Fruit fly (Drosophila melanogaster) whole organism, embryonic: Measurements from ENCODE around the gene ZnT77C.
A peak's percentile ranks its signal among the peaks of the same experiment; 100 is the strongest.

Source experiments
- Bgb ChIP-seq: fragments of 200-800 bp; sonication (Bioruptor generic); IDR thresholded peaks from 2 replicates; pipeline ENCODE4 v1.3.6; 2022; ENCODE audit warnings: missing biosample characterization, missing genetic modification characterization; ENCODE audit not compliant: partially characterized antibody
- Bteb2 ChIP-seq: fragments of 200-800 bp; sonication (Bioruptor generic); optimal IDR thresholded peaks from 2 replicates; lab custom pipeline; 2016; ENCODE audit warnings: missing biosample characterization, missing genetic modification characterization
- CG11398 ChIP-seq: fragments of 200-800 bp; sonication (Bioruptor generic); optimal IDR thresholded peaks from 2 replicates; lab custom pipeline; 2016; ENCODE audit warnings: missing biosample characterization, missing genetic modification characterization
- CG12071 ChIP-seq: fragments of 200-800 bp; sonication (Bioruptor generic); optimal IDR thresholded peaks from 3 replicates; lab custom pipeline; 2018; ENCODE audit warnings: missing biosample characterization, mild to moderate bottlenecking, missing genetic modification characterization
- CG12942 ChIP-seq: fragments of 200-800 bp; sonication (Bioruptor generic); optimal IDR thresholded peaks from 3 replicates; lab custom pipeline; 2016; ENCODE audit warnings: missing biosample characterization, missing genetic modification characterization
- CG13123 ChIP-seq: fragments of 200-800 bp; sonication (Bioruptor generic); optimal IDR thresholded peaks from 2 replicates; lab custom pipeline; 2016; ENCODE audit warnings: missing biosample characterization, missing genetic modification characterization
- CG14014 ChIP-seq: fragments of 200-800 bp; sonication (Bioruptor generic); IDR thresholded peaks from 2 replicates; pipeline ENCODE4 v1.3.6; 2022; ENCODE audit warnings: missing biosample characterization, missing genetic modification characterization
- CG14050 ChIP-seq: fragments of 200-800 bp; sonication (Bioruptor generic); IDR thresholded peaks from 3 replicates; pipeline ENCODE4 v1.3.6; 2022; ENCODE audit warnings: missing biosample characterization, missing genetic modification characterization
- CG1647 ChIP-seq: fragments of 200-800 bp; sonication (Bioruptor generic); optimal IDR thresholded peaks from 3 replicates; lab custom pipeline; 2016; ENCODE audit warnings: missing biosample characterization, missing genetic modification characterization
- CG17568 ChIP-seq: fragments of 200-800 bp; sonication (Bioruptor generic); optimal IDR thresholded peaks from 2 replicates; lab custom pipeline; 2018; ENCODE audit warnings: missing biosample characterization, mild to moderate bottlenecking, missing genetic modification characterization, moderate library complexity
- CG30020 ChIP-seq: fragments of 200-800 bp; optimal IDR thresholded peaks from 2 replicates; lab custom pipeline; 2019; ENCODE audit warnings: missing biosample characterization, mild to moderate bottlenecking, missing genetic modification characterization, moderate library complexity
- CG31365 ChIP-seq: fragments of 200-800 bp; sonication (Bioruptor generic); optimal IDR thresholded peaks from 2 replicates; lab custom pipeline; 2018; ENCODE audit warnings: missing biosample characterization, mild to moderate bottlenecking, missing genetic modification characterization
- CG4282 ChIP-seq: fragments of 200-800 bp; sonication (Bioruptor generic); optimal IDR thresholded peaks from 2 replicates; lab custom pipeline; 2016; ENCODE audit warnings: missing biosample characterization, missing genetic modification characterization
- CG4424 ChIP-seq: fragments of 200-800 bp; sonication (Bioruptor generic); optimal IDR thresholded peaks from 3 replicates; lab custom pipeline; 2016; ENCODE audit warnings: missing biosample characterization, missing genetic modification characterization
- CG4854 ChIP-seq: fragments of 200-800 bp; sonication (Bioruptor generic); optimal IDR thresholded peaks from 2 replicates; lab custom pipeline; 2016; ENCODE audit warnings: missing biosample characterization, missing genetic modification characterization, inconsistent platforms
- CG6272 ChIP-seq: fragments of 200-800 bp; sonication (Bioruptor generic); IDR thresholded peaks from 2 replicates; pipeline ENCODE4 v1.3.6; 2022; ENCODE audit warnings: missing biosample characterization, missing genetic modification characterization
- CG8478 ChIP-seq: fragments of >200 bp; optimal IDR thresholded peaks from 2 replicates; lab custom pipeline; 2018
- D ChIP-seq, 2 experiments: fragments of 200-800 bp in 1 of 2; fragments of >200 bp in 1 of 2; sonication (Bioruptor generic) in 1 of 2; optimal IDR thresholded peaks; 2 replicates in 1 of 2; 3 replicates in 1 of 2; lab custom pipeline; 2017; ENCODE audit warnings: mild to moderate bottlenecking in 1 of 2, missing biosample characterization in 1 of 2, missing genetic modification characterization in 1 of 2, missing genetic modification reagents in 1 of 2
- Dfd ChIP-seq, 2 experiments: fragments of >200 bp; optimal IDR thresholded peaks; 2 replicates each; lab custom pipeline; 2017; ENCODE audit warnings: missing biosample characterization in 2 of 2, missing genetic modification characterization in 2 of 2
- Dip3 ChIP-seq: fragments of 200-800 bp; sonication (Bioruptor generic); optimal IDR thresholded peaks from 3 replicates; lab custom pipeline; 2016; ENCODE audit warnings: missing biosample characterization, missing genetic modification characterization
- ERR ChIP-seq: fragments of 200-800 bp; sonication (Bioruptor generic); optimal IDR thresholded peaks from 2 replicates; lab custom pipeline; 2016; ENCODE audit warnings: missing biosample characterization, missing genetic modification characterization
- Hmr ChIP-seq: fragments of 200-800 bp; sonication (Bioruptor generic); optimal IDR thresholded peaks from 3 replicates; lab custom pipeline; 2017; ENCODE audit warnings: mild to moderate bottlenecking, missing biosample characterization, missing genetic modification reagents, missing genetic modification characterization
- Lim3 ChIP-seq: fragments of 200-800 bp; sonication (Bioruptor generic); IDR thresholded peaks from 2 replicates; pipeline ENCODE4 v1.3.6; 2022; ENCODE audit warnings: missing biosample characterization, missing genetic modification characterization
- Mad ChIP-seq: fragments of 200-800 bp; sonication (Bioruptor generic); optimal IDR thresholded peaks from 2 replicates; lab custom pipeline; 2016; ENCODE audit warnings: missing biosample characterization, missing genetic modification characterization
- NFAT ChIP-seq: fragments of 200-800 bp; sonication (Bioruptor generic); IDR thresholded peaks from 2 replicates; pipeline ENCODE4 v1.3.6; 2022; ENCODE audit warnings: missing biosample characterization, missing genetic modification characterization
- Neu2 ChIP-seq: fragments of 200-800 bp; sonication (Bioruptor generic); optimal IDR thresholded peaks from 3 replicates; lab custom pipeline; 2016; ENCODE audit warnings: missing biosample characterization, missing genetic modification characterization, borderline replicate concordance
- TFAM ChIP-seq: fragments of 200-800 bp; sonication (Bioruptor generic); optimal IDR thresholded peaks from 2 replicates; lab custom pipeline; 2017; ENCODE audit warnings: missing biosample characterization, missing genetic modification characterization, inconsistent platforms
- Trl ChIP-seq, 3 experiments: fragments of >200 bp in 2 of 3; fragments of 200-800 bp in 1 of 3; sonication (Bioruptor generic) in 1 of 3; optimal IDR thresholded peaks; 2 replicates in 1 of 3; 3 replicates in 2 of 3; lab custom pipeline; 2016 to 2017; ENCODE audit warnings: missing biosample characterization in 1 of 3, missing genetic modification characterization in 1 of 3
- Vsx1 ChIP-seq: fragments of 200-800 bp; sonication (Bioruptor generic); optimal IDR thresholded peaks from 2 replicates; lab custom pipeline; 2017; ENCODE audit warnings: missing biosample characterization, mild to moderate bottlenecking, missing genetic modification characterization, missing genetic modification reagents
- croc ChIP-seq: fragments of 200-800 bp; sonication (Bioruptor generic); conservative IDR thresholded peaks from 3 replicates; pipeline ENCODE4 v1.3.6; 2022; ENCODE audit warnings: missing biosample characterization, missing genetic modification characterization
- danr ChIP-seq: fragments of 200-800 bp; sonication (Bioruptor generic); IDR thresholded peaks from 2 replicates; pipeline ENCODE4 v1.3.6; 2022; ENCODE audit warnings: missing biosample characterization, missing genetic modification characterization
- dm ChIP-seq: fragments of 200-800 bp; sonication (Bioruptor generic); optimal IDR thresholded peaks from 3 replicates; lab custom pipeline; 2016; ENCODE audit warnings: missing biosample characterization, missing genetic modification characterization
- ems ChIP-seq: fragments of 200-800 bp; sonication (Bioruptor generic); optimal IDR thresholded peaks from 3 replicates; lab custom pipeline; 2016; ENCODE audit warnings: missing biosample characterization, missing genetic modification characterization
- fd64A ChIP-seq: fragments of 200-800 bp; sonication (Bioruptor generic); optimal IDR thresholded peaks from 3 replicates; lab custom pipeline; 2018; ENCODE audit warnings: missing biosample characterization, mild to moderate bottlenecking, missing genetic modification characterization
- gcm2 ChIP-seq: fragments of 200-800 bp; sonication (Bioruptor generic); optimal IDR thresholded peaks from 2 replicates; lab custom pipeline; 2016; ENCODE audit warnings: missing biosample characterization, missing genetic modification characterization
- grn ChIP-seq: fragments of 200-800 bp; sonication (Bioruptor generic); optimal IDR thresholded peaks from 3 replicates; lab custom pipeline; 2017; ENCODE audit warnings: missing biosample characterization, missing genetic modification characterization
- hth ChIP-seq: fragments of >200 bp; optimal IDR thresholded peaks from 2 replicates; lab custom pipeline; 2017; ENCODE audit warnings: inconsistent platforms
- jigr1 ChIP-seq: fragments of 200-800 bp; sonication (Bioruptor generic); IDR thresholded peaks from 3 replicates; pipeline ENCODE4 v1.3.6; 2022; ENCODE audit warnings: missing biosample characterization, missing genetic modification characterization
- luna ChIP-seq: fragments of 200-800 bp; sonication (Bioruptor generic); optimal IDR thresholded peaks from 2 replicates; lab custom pipeline; 2016; ENCODE audit warnings: missing biosample characterization, missing genetic modification characterization
- nmo ChIP-seq: fragments of 200-800 bp; sonication (Bioruptor generic); optimal IDR thresholded peaks from 2 replicates; lab custom pipeline; 2018; ENCODE audit warnings: missing biosample characterization, mild to moderate bottlenecking, missing genetic modification characterization, moderate library complexity
- oc ChIP-seq: fragments of 200-800 bp; sonication (Bioruptor generic); optimal IDR thresholded peaks from 2 replicates; lab custom pipeline; 2018; ENCODE audit warnings: missing biosample characterization, mild to moderate bottlenecking, missing genetic modification characterization, moderate library complexity
- rib ChIP-seq: fragments of 200-800 bp; sonication (Bioruptor generic); IDR thresholded peaks from 2 replicates; pipeline ENCODE4 v1.3.6; 2022; ENCODE audit warnings: missing biosample characterization, missing genetic modification characterization
- sens ChIP-seq: fragments of 200-800 bp; sonication (Bioruptor generic); peaks from one replicate; lab custom pipeline; 2016; ENCODE audit warnings: missing biosample characterization, missing genetic modification characterization
- sim ChIP-seq: fragments of 200-800 bp; sonication (Bioruptor generic); IDR thresholded peaks from 2 replicates; pipeline ENCODE4 v1.3.6; 2022; ENCODE audit warnings: missing biosample characterization, missing genetic modification characterization
- sqz ChIP-seq: fragments of 200-800 bp; sonication (Bioruptor generic); optimal IDR thresholded peaks from 3 replicates; lab custom pipeline; 2018; ENCODE audit warnings: missing biosample characterization, mild to moderate bottlenecking, missing genetic modification characterization
- stc ChIP-seq: fragments of 200-800 bp; sonication (Bioruptor generic); IDR thresholded peaks from 2 replicates; pipeline ENCODE4 v1.3.6; 2022; ENCODE audit warnings: missing biosample characterization, missing genetic modification characterization
- sug ChIP-seq: fragments of 200-800 bp; optimal IDR thresholded peaks from 2 replicates; lab custom pipeline; 2019; ENCODE audit warnings: missing biosample characterization, mild to moderate bottlenecking, missing genetic modification characterization, moderate library complexity
- tio ChIP-seq: fragments of 200-800 bp; sonication (Bioruptor generic); optimal IDR thresholded peaks from 2 replicates; lab custom pipeline; 2017; ENCODE audit warnings: missing biosample characterization, missing genetic modification characterization, inconsistent platforms
- zf30C ChIP-seq: fragments of 200-800 bp; sonication (Bioruptor generic); optimal IDR thresholded peaks from 3 replicates; lab custom pipeline; 2018; ENCODE audit warnings: missing biosample characterization, mild to moderate bottlenecking, missing genetic modification characterization
- zfh2 ChIP-seq: fragments of 200-800 bp; sonication (Bioruptor generic); optimal IDR thresholded peaks from 2 replicates; lab custom pipeline; 2016; ENCODE audit warnings: missing biosample characterization, missing genetic modification characterization

Gene ZnT77C

DNA sequence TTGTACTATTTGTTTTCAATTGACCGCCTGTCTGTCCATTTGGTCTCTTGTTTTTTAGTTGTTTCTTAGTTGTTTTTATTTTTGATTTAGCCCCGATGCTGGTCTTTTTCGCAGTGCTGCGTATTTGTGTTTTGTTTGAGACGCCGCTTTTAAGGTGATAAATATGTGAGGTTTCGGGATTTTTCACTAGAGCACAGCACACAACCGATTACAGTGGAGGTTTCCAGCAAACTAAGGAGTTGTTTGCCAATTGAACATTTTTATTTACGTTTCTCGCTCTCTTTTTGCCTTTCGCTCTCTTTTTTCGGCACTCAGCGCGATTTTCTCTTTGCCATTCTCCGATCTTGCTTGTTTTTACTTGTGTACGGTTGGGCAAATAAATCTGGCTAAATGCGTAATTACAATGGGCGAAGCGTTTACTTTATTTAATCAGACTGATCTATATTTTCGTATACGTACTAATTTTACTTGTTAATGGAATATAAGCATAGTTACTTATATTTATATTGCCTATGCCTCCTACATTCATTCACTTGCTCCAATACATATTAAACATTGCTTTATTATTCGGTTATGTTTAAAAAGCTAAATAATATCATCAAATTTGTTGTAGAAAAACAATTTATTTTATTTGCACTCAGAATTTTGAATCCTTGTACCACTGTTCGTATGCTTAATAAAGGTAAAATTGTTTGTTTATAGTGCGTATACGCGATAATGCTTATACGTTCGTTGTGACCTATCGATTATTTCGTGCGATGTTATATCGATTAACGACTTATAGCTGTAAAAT, 45.7 kb upstream of the ZnT77C start, which contains the start of gene Rcd2 (continued):
- peak; percentile 51 for TF ChIP-seq CG12942
- no peak for TF ChIP-seq grn
- no peak; the same call in none of the 2 replicates for TF ChIP-seq rib (GFP tag; lab: Robert Waterston, UW)
- no peak for TF ChIP-seq zf30C
- peak; percentile 85 for TF ChIP-seq CG17568 (GFP tag; lab: Kevin White, UChicago)
- TF ChIP-seq ERR (GFP tag; lab: Kevin White, UChicago): no peak
- peak; percentile 78 for TF ChIP-seq nmo (GFP tag; lab: Kevin White, UChicago)
- peak; percentile 44 for TF ChIP-seq CG30020 (tag; lab: Kevin White, UChicago)
- TF ChIP-seq Mad (GFP tag; lab: Kevin White, UChicago): no peak
- peak; percentile 59 for TF ChIP-seq oc (tag; lab: Kevin White, UChicago)
- TF ChIP-seq CG13123 (GFP tag; lab: Kevin White, UChicago): no peak
- peak; percentile 74 for TF ChIP-seq Vsx1 (GFP tag; lab: Kevin White, UChicago)
- TF ChIP-seq CG14050: no peak; the same call in 1 of the 3 replicates
- TF ChIP-seq sqz (GFP tag; lab: Kevin White, UChicago): peak; percentile 71
- no peak for TF ChIP-seq dm
- TF ChIP-seq gcm2 (GFP tag; lab: Kevin White, UChicago): peak; percentile 21
- TF ChIP-seq sug: peak; percentile 90
- TF ChIP-seq CG14014 (GFP tag; lab: Robert Waterston, UW): peak; percentile 81
- peak; percentile 84 for TF ChIP-seq CG12071 (GFP tag; lab: Kevin White, UChicago)
- TF ChIP-seq CG11398: peak; percentile 56
- TF ChIP-seq luna (GFP tag; lab: Kevin White, UChicago): no peak
- peak; percentile 66 for TF ChIP-seq Bteb2
- peak; percentile 62 to 94 for TF ChIP-seq Trl (optimal IDR thresholded peaks at IDR 0.05; lab: Kevin White, UChicago)
- TF ChIP-seq Trl (GFP tag; optimal IDR thresholded peaks at IDR 0.05; lab: Kevin White, UChicago): peak; percentile 36
- peak; percentile 95 for TF ChIP-seq Bgb (GFP tag; lab: Robert Waterston, UW)
- peak; percentile 57; the same call in 1 of the 2 replicates for TF ChIP-seq danr (GFP tag; lab: Robert Waterston, UW)
- TF ChIP-seq CG8478 (lab: Kevin White, UChicago): no peak
- TF ChIP-seq zfh2: peak; percentile 44
- TF ChIP-seq hth (lab: Kevin White, UChicago): no peak
- TF ChIP-seq Dip3 (GFP tag; lab: Kevin White, UChicago): peak; percentile 64
- TF ChIP-seq D (optimal IDR thresholded peaks at IDR 0.05; lab: Kevin White, UChicago): no peak
- TF ChIP-seq D (GFP tag; optimal IDR thresholded peaks at IDR 0.05; lab: Kevin White, UChicago): peak; percentile 15
- TF ChIP-seq CG4282 (GFP tag; lab: Kevin White, UChicago): no peak
- TF ChIP-seq CG4854: peak; percentile 17
- peak; percentile 93 for TF ChIP-seq Hmr (GFP tag; lab: Kevin White, UChicago)
- peak; percentile 43 for TF ChIP-seq CG6272 (GFP tag; lab: Robert Waterston, UW)
- no peak for TF ChIP-seq tio (GFP tag; lab: Kevin White, UChicago)
- peak; percentile 42 for TF ChIP-seq CG4424 (GFP tag; lab: Kevin White, UChicago)
- TF ChIP-seq TFAM (GFP tag; lab: Kevin White, UChicago): peak; percentile 34
- no peak for TF ChIP-seq sim (GFP tag; lab: Robert Waterston, UW)
- TF ChIP-seq Dfd (GFP tag; optimal IDR thresholded peaks at IDR 0.05; lab: Kevin White, UChicago): no peak
- peak; percentile 83 for TF ChIP-seq stc (GFP tag; lab: Robert Waterston, UW)
- TF ChIP-seq CG1647: no peak
- TF ChIP-seq croc (GFP tag; lab: Robert Waterston, UW): no peak
- peak; percentile 65; the same call in 1 of the 2 replicates for TF ChIP-seq NFAT
- peak; percentile 94 for TF ChIP-seq sens
- no peak for TF ChIP-seq Lim3 (GFP tag; lab: Robert Waterston, UW)
- TF ChIP-seq Neu2 (GFP tag; lab: Kevin White, UChicago): no peak
- no peak for TF ChIP-seq fd64A
- TF ChIP-seq ems (GFP tag; lab: Kevin White, UChicago): peak; percentile 64
- no peak for TF ChIP-seq jigr1 (GFP tag; lab: Robert Waterston, UW)
- TF ChIP-seq CG31365 (tag; lab: Kevin White, UChicago): peak; percentile 28
